Worm (Caenorhabditis elegans): Measurements from ENCODE around the gene D1005.10.
A peak's percentile ranks its signal among the peaks of the same experiment; 100 is the strongest.

Gene D1005.10

ce11 chrX:1523272-1523671, 37.3 kb upstream of the D1005.10 start:
- TF ChIP-seq ces-1 (GFP tag; optimal IDR thresholded peaks at IDR 0.05) (peak; percentile 74), nhr-2 (tag; optimal IDR thresholded peaks at IDR 0.05) (no peak), snpc-4 (tag; optimal IDR thresholded peaks at IDR 0.05) (no peak), hlh-1 (tag; optimal IDR thresholded peaks at IDR 0.05) (peak; percentile 47)

DNA sequence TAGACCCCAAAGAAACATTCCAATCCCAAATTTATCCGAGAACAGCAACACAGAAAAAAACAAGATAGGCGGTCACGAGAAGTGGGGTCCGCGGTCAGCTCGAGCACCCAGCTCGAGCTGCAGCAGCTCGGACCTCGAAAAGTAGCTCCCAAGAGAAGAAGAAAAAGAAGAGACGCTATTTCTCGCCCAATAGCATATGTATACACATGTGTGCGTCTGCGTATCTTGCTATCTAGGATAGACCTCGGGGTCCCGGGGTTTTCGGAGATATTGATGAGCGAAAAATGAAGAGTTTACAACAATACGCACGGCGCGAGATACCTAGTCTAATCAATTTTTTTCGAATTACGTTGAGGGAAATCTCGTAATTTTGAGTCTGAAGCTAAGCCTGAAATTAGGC, 36.1 kb upstream of the D1005.10 start:
- TF ChIP-seq ces-1 (GFP tag; optimal IDR thresholded peaks at IDR 0.05) (peak; percentile 5), ham-2 (GFP tag; optimal IDR thresholded peaks at IDR 0.05) (no peak), unc-62 (GFP tag; optimal IDR thresholded peaks at IDR 0.05) (peak; percentile 1), mls-2 (tag; optimal IDR thresholded peaks at IDR 0.05) (no peak), unc-120 (tag; optimal IDR thresholded peaks at IDR 0.05; ENCODE audit: poor library complexity, severe bottlenecking) (peak; percentile 68), lin-32 (GFP tag; optimal IDR thresholded peaks at IDR 0.05) (no peak), sptf-1 (tag; optimal IDR thresholded peaks at IDR 0.05) (peak; percentile 2), cnd-1 (tag; optimal IDR thresholded peaks at IDR 0.05) (no peak), nhr-12 (tag; optimal IDR thresholded peaks at IDR 0.05) (no peak), hlh-1 (tag; optimal IDR thresholded peaks at IDR 0.05) (peak; percentile 71)

ce11 chrX:1521387-1521786, 35.4 kb upstream of the D1005.10 start, which contains the start of gene toca-1:
toca-1 (minus strand) TSS chrX:1521487.
- TF ChIP-seq drap-1 (GFP tag; optimal IDR thresholded peaks at IDR 0.05) (no peak), cnd-1 (tag; optimal IDR thresholded peaks at IDR 0.05) (no peak), nhr-76 (tag; optimal IDR thresholded peaks at IDR 0.05) (no peak), ces-1 (GFP tag; optimal IDR thresholded peaks at IDR 0.05) (no peak), tbx-8 (GFP tag; optimal IDR thresholded peaks at IDR 0.05) (no peak), mab-5 (tag; optimal IDR thresholded peaks at IDR 0.05) (no peak), pha-4 (tag; optimal IDR thresholded peaks at IDR 0.05) (no peak), lsy-2 (tag; optimal IDR thresholded peaks at IDR 0.05) (no peak), ham-2 (GFP tag; optimal IDR thresholded peaks at IDR 0.05) (no peak), nhr-28 (tag; optimal IDR thresholded peaks at IDR 0.05) (no peak), nhr-237 (tag; optimal IDR thresholded peaks at IDR 0.05) (no peak), hlh-1 (tag; optimal IDR thresholded peaks at IDR 0.05) (no peak), M03D4.4 (tag; optimal IDR thresholded peaks at IDR 0.05) (no peak)

DNA sequence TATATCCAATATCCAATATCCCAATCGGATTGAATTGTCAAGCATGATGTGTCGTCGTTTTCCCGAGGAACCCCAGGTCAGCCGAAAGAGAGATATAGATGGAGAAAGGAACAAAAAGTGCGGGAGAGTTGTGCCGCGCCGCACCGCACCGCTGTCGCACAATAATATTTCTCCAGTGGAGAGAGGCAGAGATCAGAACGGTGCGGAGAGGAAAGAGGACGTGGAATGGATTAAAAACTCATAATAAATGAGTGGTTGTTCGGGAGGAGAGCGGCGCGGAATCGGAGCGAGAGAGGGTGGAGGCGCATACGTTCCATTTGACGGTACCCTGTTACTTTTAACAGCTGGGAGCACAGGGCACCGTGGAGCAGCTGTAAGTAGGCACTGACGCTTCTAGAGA, 31.5 kb upstream of the D1005.10 start:
- TF ChIP-seq sptf-1 (tag; optimal IDR thresholded peaks at IDR 0.05), result no peak
- peak; percentile 4 for TF ChIP-seq unc-120 (tag; optimal IDR thresholded peaks at IDR 0.05; ENCODE audit: poor library complexity, severe bottlenecking)
- TF ChIP-seq drap-1 (GFP tag; optimal IDR thresholded peaks at IDR 0.05), result no peak
- no peak for TF ChIP-seq M03D4.4 (tag; optimal IDR thresholded peaks at IDR 0.05)
- TF ChIP-seq bed-3 (GFP tag; optimal IDR thresholded peaks at IDR 0.05), result no peak

ce11 chrX:1516574-1516973, 30.6 kb upstream of the D1005.10 start:
- TF ChIP-seq pha-4 (tag; optimal IDR thresholded peaks at IDR 0.05) (no peak), unc-39 (tag; optimal IDR thresholded peaks at IDR 0.05) (no peak), ham-2 (GFP tag; optimal IDR thresholded peaks at IDR 0.05) (no peak), sem-2 (GFP tag; optimal IDR thresholded peaks at IDR 0.05) (no peak), M03D4.4 (tag; optimal IDR thresholded peaks at IDR 0.05) (no peak), ztf-11 (tag; optimal IDR thresholded peaks at IDR 0.05) (no peak), zip-8 (tag; optimal IDR thresholded peaks at IDR 0.05) (no peak), ceh-43 (GFP tag; optimal IDR thresholded peaks at IDR 0.05) (no peak), nhr-2 (tag; optimal IDR thresholded peaks at IDR 0.05) (no peak), elt-1 (tag; optimal IDR thresholded peaks at IDR 0.05; ENCODE audit: borderline replicate concordance, insufficient read depth) (no peak), mep-1 (tag; optimal IDR thresholded peaks at IDR 0.05) (no peak), nhr-237 (tag; optimal IDR thresholded peaks at IDR 0.05) (no peak), unc-120 (tag; optimal IDR thresholded peaks at IDR 0.05; ENCODE audit: poor library complexity, severe bottlenecking) (no peak)

DNA sequence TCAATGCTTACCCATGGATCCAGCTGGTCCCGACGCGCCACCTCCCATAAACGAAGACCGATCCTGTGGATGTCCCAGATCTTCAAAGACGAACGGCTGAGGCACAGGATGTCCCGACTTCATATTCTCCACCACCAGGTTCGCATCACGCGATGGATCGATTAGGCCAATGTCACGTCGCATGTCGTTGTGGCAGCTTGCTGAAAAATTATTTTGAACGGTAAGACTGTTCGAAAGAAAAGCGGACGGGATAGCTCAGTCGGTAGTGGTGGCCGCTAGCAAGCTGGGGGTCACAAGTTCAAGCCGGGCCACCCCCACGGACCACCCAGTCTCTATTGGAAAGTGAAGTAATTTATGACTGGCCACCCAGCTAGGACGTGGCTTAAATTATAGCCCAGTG, 27.2 kb upstream of the D1005.10 start:
- no peak for TF ChIP-seq mab-5 (tag; optimal IDR thresholded peaks at IDR 0.05)
- TF ChIP-seq flh-1 (GFP tag; optimal IDR thresholded peaks at IDR 0.05), result no peak
- no peak for TF ChIP-seq unc-120 (tag; optimal IDR thresholded peaks at IDR 0.05; ENCODE audit: poor library complexity, severe bottlenecking)
- TF ChIP-seq mep-1 (tag; optimal IDR thresholded peaks at IDR 0.05), result no peak
- TF ChIP-seq ces-1 (GFP tag; optimal IDR thresholded peaks at IDR 0.05), result no peak
- no peak for TF ChIP-seq elt-3 (tag; optimal IDR thresholded peaks at IDR 0.05)
- TF ChIP-seq hlh-1 (tag; optimal IDR thresholded peaks at IDR 0.05), result no peak
- TF ChIP-seq nhr-28 (tag; optimal IDR thresholded peaks at IDR 0.05), result no peak
- TF ChIP-seq bed-3 (GFP tag; optimal IDR thresholded peaks at IDR 0.05), result no peak
- no peak for TF ChIP-seq nhr-12 (tag; optimal IDR thresholded peaks at IDR 0.05)
- no peak for TF ChIP-seq lsy-2 (tag; optimal IDR thresholded peaks at IDR 0.05)
